In the genomic region with DNA sequence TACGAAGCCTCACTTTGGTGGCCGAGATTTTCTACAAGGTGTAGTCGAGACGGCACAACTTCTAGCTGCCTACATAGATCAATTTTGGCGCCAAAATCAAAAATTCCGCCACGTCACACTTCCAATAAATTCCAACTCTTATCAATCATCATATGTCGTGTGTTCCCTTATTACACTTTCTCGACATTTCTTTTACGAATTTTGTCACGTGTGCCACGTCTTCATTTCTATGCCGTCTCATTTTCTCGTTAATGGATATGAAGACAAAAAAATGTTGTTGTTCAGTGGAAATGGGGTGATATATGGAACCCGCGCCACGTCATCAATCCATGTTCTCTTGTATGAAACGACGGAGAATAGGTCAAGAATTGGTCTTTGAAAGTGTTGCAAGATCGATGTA, we compare ENCODE assay signal across 2 worm cellular contexts.
A peak's percentile ranks its signal among the peaks of the same experiment; 100 is the strongest.
TF ChIP-seq lines count a peak whose summit lies in the region.

No protein-coding gene starts in this region.

TF ChIP-seq in whole organism, L1 larva, 84 proteins besides CTCF, POLR2A, EP300 and RAD21 (continued from another document):
- TF ChIP-seq lir-3 (tag; optimal IDR thresholded peaks at IDR 0.05; lab: Kevin White, UChicago; ENCODE audit: poor library complexity) (no peak), lin-35 (GFP tag; optimal IDR thresholded peaks at IDR 0.05; lab: Kevin White, UChicago) (peak in 1 of 2 experiments; percentile 71), ama-1 (optimal IDR thresholded peaks at IDR 0.05; lab: Kevin White, UChicago) (no peak), efl-3 (GFP tag; optimal IDR thresholded peaks at IDR 0.05; lab: Kevin White, UChicago) (no peak), unc-30 (tag; optimal IDR thresholded peaks at IDR 0.05; lab: Kevin White, UChicago) (no peak), ztf-4 (tag; optimal IDR thresholded peaks at IDR 0.05; lab: Kevin White, UChicago) (no peak), ceh-8 (GFP tag; optimal IDR thresholded peaks at IDR 0.05; lab: Kevin White, UChicago) (no peak), snu-23 (GFP tag; optimal IDR thresholded peaks at IDR 0.05; lab: Kevin White, UChicago) (peak; percentile 33), lin-39 (tag; optimal IDR thresholded peaks at IDR 0.05; lab: Kevin White, UChicago) (no peak), unc-130 (tag; optimal IDR thresholded peaks at IDR 0.05; lab: Kevin White, UChicago) (no peak), egl-13 (tag; optimal IDR thresholded peaks at IDR 0.05; lab: Kevin White, UChicago) (no peak), nhr-47 (tag; optimal IDR thresholded peaks at IDR 0.05; lab: Kevin White, UChicago) (peak; percentile 12), lin-13 (GFP tag; optimal IDR thresholded peaks at IDR 0.05; lab: Kevin White, UChicago) (no peak), hlh-4 (tag; optimal IDR thresholded peaks at IDR 0.05; lab: Kevin White, UChicago) (no peak), ets-5 (GFP tag; IDR thresholded peaks at IDR 0.05; lab: Robert Waterston, UW) (no peak), nhr-90 (tag; optimal IDR thresholded peaks at IDR 0.05; lab: Kevin White, UChicago; ENCODE audit: poor library complexity) (peak; percentile 9), sptf-1 (tag; optimal IDR thresholded peaks at IDR 0.05; lab: Kevin White, UChicago) (no peak), blmp-1 (tag; optimal IDR thresholded peaks at IDR 0.05; lab: Kevin White, UChicago) (peak; percentile 79), alr-1 (tag; optimal IDR thresholded peaks at IDR 0.05; lab: Kevin White, UChicago; ENCODE audit: borderline replicate concordance) (no peak), lin-14 (GFP tag; optimal IDR thresholded peaks at IDR 0.05; lab: Kevin White, UChicago) (peak; percentile 18), unc-62 (GFP tag; optimal IDR thresholded peaks at IDR 0.05; lab: Kevin White, UChicago) (no peak), ztf-11 (tag; optimal IDR thresholded peaks at IDR 0.05; lab: Kevin White, UChicago) (no peak), nhr-20 (tag; optimal IDR thresholded peaks at IDR 0.05; lab: Kevin White, UChicago) (peak; percentile 48), nhr-71 (tag; optimal IDR thresholded peaks at IDR 0.05; lab: Kevin White, UChicago) (peak; percentile 64), aha-1 (tag; optimal IDR thresholded peaks at IDR 0.05; lab: Kevin White, UChicago) (no peak), fos-1 (tag; optimal IDR thresholded peaks at IDR 0.05; lab: Kevin White, UChicago) (no peak), pag-3 (tag; optimal IDR thresholded peaks at IDR 0.05; lab: Kevin White, UChicago; ENCODE audit: borderline replicate concordance, insufficient read depth) (no peak), zip-4 (GFP tag; optimal IDR thresholded peaks at IDR 0.05; lab: Kevin White, UChicago) (no peak), efl-1 (optimal IDR thresholded peaks at IDR 0.05; lab: Kevin White, UChicago) (no peak), efl-1 (GFP tag; optimal IDR thresholded peaks at IDR 0.05 in 1 of 2; lab: Kevin White, UChicago) (peak in 1 of 2 experiments; percentile 15), sox-4 (tag; optimal IDR thresholded peaks at IDR 0.05; lab: Kevin White, UChicago) (no peak), tbx-2 (tag; optimal IDR thresholded peaks at IDR 0.05; lab: Kevin White, UChicago) (no peak), aly-2 (tag; optimal IDR thresholded peaks at IDR 0.05; lab: Kevin White, UChicago) (no peak), irx-1 (tag; optimal IDR thresholded peaks at IDR 0.05; lab: Kevin White, UChicago) (no peak), fkh-4 (tag; optimal IDR thresholded peaks at IDR 0.05; lab: Kevin White, UChicago; ENCODE audit: borderline replicate concordance) (no peak), elt-3 (tag; optimal IDR thresholded peaks at IDR 0.05; lab: Kevin White, UChicago) (peak in 3 of 6 experiments; percentile 24 to 84 (median 37)), nhr-85 (tag; lab: Kevin White, UChicago) (peak; percentile 74)
TF ChIP-seq in whole organism, L1 larva: peak in this region for 14.

TF ChIP-seq in whole organism, L2 larva, 48 proteins besides CTCF, POLR2A, EP300 and RAD21 (continued from another document):
- TF ChIP-seq nhr-25 (tag; optimal IDR thresholded peaks at IDR 0.05; lab: Kevin White, UChicago): peak; percentile 25
- no peak for TF ChIP-seq egl-27 (tag; optimal IDR thresholded peaks at IDR 0.05; lab: Kevin White, UChicago)
- peak; percentile 61 for TF ChIP-seq sma-9 (GFP tag; optimal IDR thresholded peaks at IDR 0.05; lab: Kevin White, UChicago)
- no peak for TF ChIP-seq sma-9 (tag; optimal IDR thresholded peaks at IDR 0.05; lab: Kevin White, UChicago)
- TF ChIP-seq nhr-21 (tag; optimal IDR thresholded peaks at IDR 0.05; lab: Kevin White, UChicago): peak; percentile 67
